Fruit fly (Drosophila melanogaster) whole organism, wandering third instar larva: Measurements from ENCODE around the gene CG10761.

Experiments
- Abd-B ChIP-seq: fragments of >200 bp; optimal IDR thresholded peaks from 2 replicates; lab custom pipeline; 2017; ENCODE audit warnings: missing biosample characterization, missing genetic modification characterization
- CG9705 ChIP-seq: fragments of 200-800 bp; sonication (Bioruptor generic); optimal IDR thresholded peaks from 2 replicates; lab custom pipeline; 2018; ENCODE audit warnings: missing biosample characterization, mild to moderate bottlenecking, missing genetic modification characterization
- Dif ChIP-seq: fragments of 200-275, 200-300 bp; sonication (Bioruptor generic); optimal IDR thresholded peaks from 2 replicates; lab custom pipeline; 2018; ENCODE audit warnings: missing biosample characterization, missing genetic modification characterization; ENCODE audit not compliant: partially characterized antibody
- GATAd ChIP-seq: sonication (Bioruptor generic); optimal IDR thresholded peaks from 2 replicates; lab custom pipeline; 2016; ENCODE audit warnings: missing biosample characterization, missing genetic modification characterization
- HLH106 ChIP-seq: fragments of 200-800 bp; optimal IDR thresholded peaks from 3 replicates; lab custom pipeline; 2019; ENCODE audit warnings: missing biosample characterization, mild to moderate bottlenecking, missing genetic modification characterization, moderate library complexity
- Hnf4 ChIP-seq: fragments of 200-800 bp; sonication (Bioruptor generic); optimal IDR thresholded peaks from 2 replicates; lab custom pipeline; 2016; ENCODE audit warnings: missing biosample characterization, mild to moderate bottlenecking, missing genetic modification characterization
- Hr83 ChIP-seq: fragments of 200-300 bp; sonication (Bioruptor generic); optimal IDR thresholded peaks from 2 replicates; lab custom pipeline; 2016; ENCODE audit warnings: missing biosample characterization, mild to moderate bottlenecking, missing genetic modification characterization, moderate library complexity; ENCODE audit not compliant: poor library complexity, severe bottlenecking
- Jra ChIP-seq: sonication (Bioruptor generic); optimal IDR thresholded peaks from 2 replicates; lab custom pipeline; 2016; ENCODE audit warnings: missing biosample characterization, missing genetic modification characterization
- Mio ChIP-seq: sonication (Bioruptor generic); optimal IDR thresholded peaks from 2 replicates; lab custom pipeline; 2016; ENCODE audit warnings: missing biosample characterization, missing genetic modification characterization
- Myc ChIP-seq: fragments of >200 bp; optimal IDR thresholded peaks from 2 replicates; lab custom pipeline; 2017
- N ChIP-seq: fragments of >200 bp; optimal IDR thresholded peaks from 2 replicates; lab custom pipeline; 2018; ENCODE audit warnings: missing biosample characterization, missing external identifiers, missing genetic modification characterization
- OdsH ChIP-seq: fragments of 200-800 bp; sonication (Bioruptor generic); optimal IDR thresholded peaks from 2 replicates; lab custom pipeline; 2016; ENCODE audit warnings: missing biosample characterization, mild to moderate bottlenecking, missing genetic modification characterization
- Rel ChIP-seq, 2 experiments: fragments of 200-800 bp; sonication (Bioruptor generic) in 1 of 2; optimal IDR thresholded peaks; 2 replicates in 1 of 2; 3 replicates in 1 of 2; lab custom pipeline; 2016 to 2019; ENCODE audit warnings: mild to moderate bottlenecking in 2 of 2, missing biosample characterization in 2 of 2, missing genetic modification characterization in 2 of 2, moderate library complexity in 1 of 2
- Sp1 ChIP-seq: fragments of 200-800 bp; sonication (Bioruptor generic); optimal IDR thresholded peaks from 3 replicates; lab custom pipeline; 2019; ENCODE audit warnings: missing biosample characterization, mild to moderate bottlenecking, missing genetic modification characterization, moderate library complexity
- Vsx2 ChIP-seq: fragments of 200-300, 225-300 bp; sonication (Bioruptor generic); optimal IDR thresholded peaks from 2 replicates; lab custom pipeline; 2018; ENCODE audit warnings: missing biosample characterization, missing genetic modification characterization; ENCODE audit not compliant: partially characterized antibody
- br ChIP-seq: fragments of 200-800 bp; sonication (Bioruptor generic); optimal IDR thresholded peaks from 2 replicates; lab custom pipeline; 2016; ENCODE audit warnings: missing biosample characterization, missing genetic modification characterization
- brk ChIP-seq: fragments of 200-800 bp; sonication (Bioruptor generic); optimal IDR thresholded peaks from 2 replicates; lab custom pipeline; 2016; ENCODE audit warnings: missing biosample characterization, mild to moderate bottlenecking, missing genetic modification characterization
- dl ChIP-seq, 2 experiments: fragments of 175-275, 200-275 bp in 1 of 2; fragments of 200-275 bp in 1 of 2; sonication (Bioruptor generic); optimal IDR thresholded peaks; lab custom pipeline; 2018; ENCODE audit warnings: mild to moderate bottlenecking in 2 of 2, missing biosample characterization in 2 of 2, missing genetic modification characterization in 2 of 2, moderate library complexity in 2 of 2; ENCODE audit not compliant: partially characterized antibody in 2 of 2, insufficient read depth in 1 of 2
- dmrt93B ChIP-seq: fragments of 200-800 bp; sonication (Bioruptor generic); optimal IDR thresholded peaks from 2 replicates; lab custom pipeline; 2018; ENCODE audit warnings: missing biosample characterization, mild to moderate bottlenecking, missing genetic modification characterization
- dsf ChIP-seq: sonication (Bioruptor generic); optimal IDR thresholded peaks from 2 replicates; lab custom pipeline; 2016; ENCODE audit warnings: missing biosample characterization, missing genetic modification characterization, borderline replicate concordance
- ey ChIP-seq: fragments of 200-800 bp; sonication (Bioruptor generic); optimal IDR thresholded peaks from 2 replicates; lab custom pipeline; 2016; ENCODE audit warnings: missing biosample characterization, missing genetic modification characterization
- foxo ChIP-seq, 2 experiments: fragments of 200-800 bp; sonication (Bioruptor generic); optimal IDR thresholded peaks; 2 replicates in 1 of 2; 3 replicates in 1 of 2; lab custom pipeline; 2016 to 2017; ENCODE audit warnings: missing biosample characterization in 2 of 2, missing genetic modification characterization in 2 of 2
- h ChIP-seq: fragments of 200-800 bp; sonication (Bioruptor generic); optimal IDR thresholded peaks from 3 replicates; lab custom pipeline; 2016; ENCODE audit warnings: missing biosample characterization, mild to moderate bottlenecking, missing genetic modification characterization
- jim ChIP-seq: fragments of 175-275, 200-325 bp; sonication (Bioruptor generic); optimal IDR thresholded peaks from 2 replicates; lab custom pipeline; 2016; ENCODE audit warnings: missing biosample characterization, mild to moderate bottlenecking, missing genetic modification characterization
- lola ChIP-seq: fragments of >200 bp; optimal IDR thresholded peaks from 2 replicates; lab custom pipeline; 2017; ENCODE audit warnings: missing biosample characterization, missing genetic modification characterization
- psq ChIP-seq: fragments of 200-800 bp; sonication (Bioruptor generic); optimal IDR thresholded peaks from 3 replicates; lab custom pipeline; 2017; ENCODE audit warnings: missing biosample characterization, mild to moderate bottlenecking, missing genetic modification characterization, moderate library complexity
- rgr ChIP-seq: fragments of 200-800 bp; sonication (Bioruptor generic); optimal IDR thresholded peaks from 3 replicates; lab custom pipeline; 2016; ENCODE audit warnings: missing biosample characterization, mild to moderate bottlenecking, missing genetic modification characterization
- sage ChIP-seq: fragments of 200-800 bp; sonication (Bioruptor generic); optimal IDR thresholded peaks from 2 replicates; lab custom pipeline; 2016; ENCODE audit warnings: missing biosample characterization, mild to moderate bottlenecking, missing genetic modification characterization
- sv ChIP-seq: fragments of 200-800 bp; sonication (Bioruptor generic); optimal IDR thresholded peaks from 3 replicates; lab custom pipeline; 2016; ENCODE audit warnings: missing biosample characterization, missing genetic modification characterization
- tai ChIP-seq: sonication (Bioruptor generic); optimal IDR thresholded peaks from 2 replicates; lab custom pipeline; 2016; ENCODE audit warnings: missing biosample characterization, missing genetic modification characterization
- woc ChIP-seq: sonication (Bioruptor generic); optimal IDR thresholded peaks from 2 replicates; lab custom pipeline; 2016; ENCODE audit warnings: missing biosample characterization, mild to moderate bottlenecking, missing genetic modification characterization

Gene CG10761

dm6 chrX:8122834-8123233, 39.8 kb downstream of the CG10761 start:
- TF ChIP-seq Abd-B (no peak), Hnf4 (GFP tag; lab: Kevin White, UChicago) (no peak), sage (GFP tag; lab: Kevin White, UChicago) (no peak), ey (GFP tag; lab: Kevin White, UChicago) (no peak), Mio (no peak), foxo (GFP tag; optimal IDR thresholded peaks at IDR 0.05; lab: Kevin White, UChicago) (no peak), Rel (GFP tag; optimal IDR thresholded peaks at IDR 0.05; lab: Kevin White, UChicago) (no peak), Rel (tag; optimal IDR thresholded peaks at IDR 0.05; lab: Kevin White, UChicago) (no peak), dl (GFP tag; optimal IDR thresholded peaks at IDR 0.05; lab: Kevin White, UChicago; ENCODE audit: insufficient read depth in 1 of 2, partially characterized antibody in 2 of 2) (no peak), CG9705 (no peak), brk (GFP tag; lab: Kevin White, UChicago) (no peak), tai (GFP tag; lab: Kevin White, UChicago) (no peak)

- TF ChIP-seq CG9705 (no peak), HLH106 (tag; lab: Kevin White, UChicago) (no peak), h (GFP tag; lab: Kevin White, UChicago) (no peak), jim (GFP tag; lab: Kevin White, UChicago) (no peak), Hr83 (GFP tag; lab: Kevin White, UChicago) (no peak), Jra (no peak), psq (GFP tag; lab: Kevin White, UChicago) (no peak), dmrt93B (GFP tag; lab: Kevin White, UChicago) (no peak), br (no peak)
Observed at dm6 chrX:8120939-8121338, 41.7 kb downstream of the CG10761 start, which contains the start of gene CG2260. TSS of gene CG2260 (minus strand) at chrX:8121147.

dm6 chrX:8116813-8117212, 45.8 kb downstream of the CG10761 start, which contains the start of gene CG1575:
TSS of gene CG1575 (plus strand) at chrX:8117012.
- TF ChIP-seq lola (GFP tag; lab: Kevin White, UChicago) = no peak
- TF ChIP-seq Dif (GFP tag; lab: Kevin White, UChicago) = no peak
- TF ChIP-seq foxo (GFP tag; optimal IDR thresholded peaks at IDR 0.05; lab: Kevin White, UChicago) = no peak
- no peak for TF ChIP-seq GATAd
- no peak for TF ChIP-seq brk (GFP tag; lab: Kevin White, UChicago)
- no peak for TF ChIP-seq dsf (GFP tag; lab: Kevin White, UChicago)
- TF ChIP-seq Abd-B = no peak
- TF ChIP-seq OdsH (GFP tag; lab: Kevin White, UChicago) = no peak
- TF ChIP-seq Jra = no peak
- no peak for TF ChIP-seq HLH106 (tag; lab: Kevin White, UChicago)
- TF ChIP-seq, all 38 proteins: peak for 0

DNA sequence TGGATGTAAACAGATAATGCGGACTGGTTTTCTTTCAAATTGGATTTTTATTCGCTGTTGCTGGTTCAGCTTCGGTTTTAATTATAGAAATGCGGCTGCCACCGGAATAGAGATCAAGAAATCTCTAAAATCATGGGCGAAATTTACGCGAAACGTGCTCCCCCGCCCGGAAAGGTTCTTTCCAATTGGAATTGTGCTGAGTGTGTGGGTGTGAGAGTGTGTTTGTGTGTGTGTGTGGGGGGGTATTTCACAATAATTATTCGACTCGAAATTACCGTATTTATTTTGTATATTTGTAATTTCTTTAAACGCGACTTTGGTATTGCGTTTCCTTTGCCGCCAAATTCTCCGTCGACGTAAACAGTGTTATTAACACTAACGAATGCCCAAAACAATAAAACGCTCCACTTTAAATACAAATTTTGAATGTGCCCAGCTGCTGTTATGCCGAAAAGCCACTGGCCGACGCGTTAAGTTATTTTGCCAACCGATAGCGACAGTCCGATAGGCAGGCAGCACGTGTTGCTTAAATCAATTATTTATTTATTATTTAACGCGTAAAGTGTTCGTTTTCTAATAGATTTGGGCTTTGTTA, 46.8 kb downstream of the CG10761 start, which contains the start of gene Gclc:
Gene Gclc, minus strand, starts transcription at position 431 of the 595 bp plus-strand sequence.
- no peak for TF ChIP-seq woc (GFP tag; lab: Kevin White, UChicago)
- TF ChIP-seq CG9705 = no peak
- TF ChIP-seq Dif (GFP tag; lab: Kevin White, UChicago) = no peak
- TF ChIP-seq Rel (GFP tag; optimal IDR thresholded peaks at IDR 0.05; lab: Kevin White, UChicago) = no peak
- TF ChIP-seq Rel (tag; optimal IDR thresholded peaks at IDR 0.05; lab: Kevin White, UChicago) = peak; percentile 83
- TF ChIP-seq Mio = no peak
- TF ChIP-seq lola (GFP tag; lab: Kevin White, UChicago) = no peak
- peak; percentile 3 for TF ChIP-seq ey (GFP tag; lab: Kevin White, UChicago)
- no peak for TF ChIP-seq dl (GFP tag; optimal IDR thresholded peaks at IDR 0.05; lab: Kevin White, UChicago; ENCODE audit: insufficient read depth in 1 of 2, partially characterized antibody in 2 of 2)
- no peak for TF ChIP-seq GATAd
- TF ChIP-seq dmrt93B (GFP tag; lab: Kevin White, UChicago) = no peak
- TF ChIP-seq N (GFP tag; lab: Kevin White, UChicago) = no peak
- TF ChIP-seq Myc (lab: Kevin White, UChicago) = peak; percentile 48
- no peak for TF ChIP-seq brk (GFP tag; lab: Kevin White, UChicago)
- no peak for TF ChIP-seq psq (GFP tag; lab: Kevin White, UChicago)
- TF ChIP-seq rgr (GFP tag; lab: Kevin White, UChicago) = peak; percentile 11

dm6 chrX:8115343-8115676, 47.3 kb downstream of the CG10761 start:
- TF ChIP-seq Abd-B (no peak), foxo (GFP tag; optimal IDR thresholded peaks at IDR 0.05; lab: Kevin White, UChicago) (no peak), tai (GFP tag; lab: Kevin White, UChicago) (no peak), brk (GFP tag; lab: Kevin White, UChicago) (no peak), CG9705 (no peak), h (GFP tag; lab: Kevin White, UChicago) (no peak), OdsH (GFP tag; lab: Kevin White, UChicago) (no peak), Sp1 (no peak), sv (no peak), Vsx2 (GFP tag; lab: Kevin White, UChicago) (no peak), dsf (GFP tag; lab: Kevin White, UChicago) (no peak), sage (GFP tag; lab: Kevin White, UChicago) (no peak)
- TF ChIP-seq, all 38 proteins: peak for 0
